Worm (Caenorhabditis elegans) whole organism, L1 larva: ENCODE measurements around the gene kel-3.

ENCODE experiments used
- C34B4.2 ChIP-seq: sonication (generic microtip); optimal IDR thresholded peaks from 2 replicates; lab custom pipeline; 2017; ENCODE audit warnings: mild to moderate bottlenecking, missing genetic modification characterization, missing compliant biosample characterization
- F16B12.6 ChIP-seq: fragments of 150-350 bp; optimal IDR thresholded peaks from 2 replicates; lab custom pipeline; 2014; ENCODE audit warnings: missing biosample characterization, missing genetic modification characterization
- Y116A8C.19 ChIP-seq: sonication (generic microtip); optimal IDR thresholded peaks from 2 replicates; lab custom pipeline; 2016; ENCODE audit warnings: missing compliant biosample characterization, missing genetic modification characterization, borderline replicate concordance
- aha-1 ChIP-seq: fragments of 150-350 bp; optimal IDR thresholded peaks from 2 replicates; lab custom pipeline; 2014; ENCODE audit warnings: missing biosample characterization, missing genetic modification characterization
- aly-2 ChIP-seq: fragments of 150-350 bp; optimal IDR thresholded peaks from 2 replicates; lab custom pipeline; 2014; ENCODE audit warnings: missing biosample characterization, missing genetic modification characterization
- ama-1 ChIP-seq: fragments of 150-350 bp; optimal IDR thresholded peaks from 2 replicates; lab custom pipeline; 2014
- blmp-1 ChIP-seq: fragments of 150-350 bp; optimal IDR thresholded peaks from 2 replicates; lab custom pipeline; 2014; ENCODE audit warnings: missing biosample characterization, missing genetic modification characterization
- ceh-8 ChIP-seq: fragments of 200-800 bp; sonication (Bioruptor generic); optimal IDR thresholded peaks from 2 replicates; lab custom pipeline; 2018; ENCODE audit warnings: mild to moderate bottlenecking, missing genetic modification characterization, moderate library complexity, missing compliant biosample characterization
- ceh-82 ChIP-seq, 3 experiments: fragments of 150-350 bp in 1 of 3; sonication (generic microtip) in 2 of 3; optimal IDR thresholded peaks; 2 replicates each; lab custom pipeline; 2014 to 2017; ENCODE audit warnings: missing biosample characterization in 3 of 3, missing genetic modification characterization in 3 of 3
- ceh-90 ChIP-seq: sonication (generic microtip); optimal IDR thresholded peaks from 2 replicates; lab custom pipeline; 2016; ENCODE audit warnings: missing genetic modification characterization, missing compliant biosample characterization
- dpl-1 ChIP-seq, 3 experiments: fragments of 150-350 bp in 2 of 3; sonication (generic microtip) in 1 of 3; optimal IDR thresholded peaks; 2 replicates each; lab custom pipeline; 2014 to 2017; ENCODE audit warnings: missing biosample characterization in 3 of 3, missing genetic modification characterization in 3 of 3, missing genetic modification reagents in 3 of 3
- efl-1 ChIP-seq, 4 experiments: fragments of 150-350 bp; optimal IDR thresholded peaks in 3 of 4; peaks in 1 of 4; 1 replicate in 1 of 4; 2 replicates in 3 of 4; lab custom pipeline; 2014; ENCODE audit warnings: missing biosample characterization in 2 of 4, missing genetic modification characterization in 2 of 4, missing genetic modification reagents in 2 of 4
- egl-27 ChIP-seq, 2 experiments: fragments of 150-350 bp in 1 of 2; sonication (generic microtip); optimal IDR thresholded peaks; 3 replicates each; lab custom pipeline; 2017 to 2018; ENCODE audit warnings: missing biosample characterization in 2 of 2, missing genetic modification characterization in 2 of 2, missing genetic modification reagents in 2 of 2
- fkh-8 ChIP-seq: sonication (generic microtip); optimal IDR thresholded peaks from 2 replicates; lab custom pipeline; 2016; ENCODE audit warnings: mild to moderate bottlenecking, missing genetic modification characterization, missing compliant biosample characterization
- fos-1 ChIP-seq: fragments of 150-350 bp; optimal IDR thresholded peaks from 2 replicates; lab custom pipeline; 2014; ENCODE audit warnings: missing biosample characterization, missing genetic modification characterization
- hpl-2 ChIP-seq: fragments of 150-350 bp; optimal IDR thresholded peaks from 2 replicates; lab custom pipeline; 2014; ENCODE audit warnings: missing biosample characterization, missing genetic modification reagents, missing genetic modification characterization
- isw-1 ChIP-seq: fragments of 200-800 bp; sonication (Bioruptor generic); IDR thresholded peaks from 2 replicates; pipeline ENCODE4 v1.3.6; 2022; ENCODE audit warnings: missing genetic modification characterization, missing compliant biosample characterization
- jun-1 ChIP-seq: fragments of 150-350 bp; optimal IDR thresholded peaks from 2 replicates; lab custom pipeline; 2014; ENCODE audit warnings: missing biosample characterization, missing genetic modification reagents, missing genetic modification characterization
- lin-13 ChIP-seq: fragments of 150-350 bp; optimal IDR thresholded peaks from 2 replicates; lab custom pipeline; 2014; ENCODE audit warnings: missing biosample characterization, missing genetic modification reagents, missing genetic modification characterization
- lin-14 ChIP-seq: fragments of 200-800 bp; sonication (Bioruptor generic); optimal IDR thresholded peaks from 2 replicates; lab custom pipeline; 2018; ENCODE audit warnings: mild to moderate bottlenecking, missing genetic modification characterization, moderate library complexity, missing compliant biosample characterization
- lin-35 ChIP-seq, 2 experiments: fragments of 150-350 bp; optimal IDR thresholded peaks; 2 replicates each; lab custom pipeline; 2014; ENCODE audit warnings: missing biosample characterization in 2 of 2, missing genetic modification characterization in 2 of 2, missing genetic modification reagents in 2 of 2
- lin-39 ChIP-seq: fragments of 150-350 bp; optimal IDR thresholded peaks from 2 replicates; lab custom pipeline; 2014; ENCODE audit warnings: missing biosample characterization, missing genetic modification reagents, missing genetic modification characterization
- lsy-2 ChIP-seq, 2 experiments: fragments of 150-350 bp; optimal IDR thresholded peaks; 2 replicates each; lab custom pipeline; 2014; ENCODE audit warnings: missing biosample characterization in 2 of 2, missing genetic modification characterization in 2 of 2
- mab-9 ChIP-seq: fragments of 200-800 bp; sonication (Bioruptor generic); IDR thresholded peaks from 2 replicates; pipeline ENCODE4 v1.3.6; 2022; ENCODE audit warnings: missing genetic modification reagents, missing genetic modification characterization, missing compliant biosample characterization
- mdl-1 ChIP-seq, 2 experiments: fragments of 150-350 bp; optimal IDR thresholded peaks; 2 replicates each; lab custom pipeline; 2014 to 2017; ENCODE audit warnings: missing biosample characterization in 2 of 2, missing genetic modification characterization in 2 of 2, inconsistent platforms in 1 of 2
- mep-1 ChIP-seq: fragments of 150-350 bp; optimal IDR thresholded peaks from 2 replicates; lab custom pipeline; 2014; ENCODE audit warnings: missing biosample characterization, missing genetic modification characterization
- nhr-12 ChIP-seq: sonication (generic microtip); optimal IDR thresholded peaks from 2 replicates; lab custom pipeline; 2017; ENCODE audit warnings: missing biosample characterization, missing genetic modification characterization
- nhr-19 ChIP-seq: fragments of 200-800 bp; sonication (Bioruptor generic); conservative IDR thresholded peaks from 2 replicates; pipeline ENCODE4 v1.3.6; 2022; ENCODE audit warnings: missing genetic modification characterization, missing compliant biosample characterization
- nhr-237 ChIP-seq: fragments of 150-350 bp; optimal IDR thresholded peaks from 2 replicates; lab custom pipeline; 2014; ENCODE audit warnings: missing biosample characterization, missing genetic modification characterization
- nhr-47 ChIP-seq: sonication (generic microtip); optimal IDR thresholded peaks from 2 replicates; lab custom pipeline; 2016; ENCODE audit warnings: mild to moderate bottlenecking, missing genetic modification characterization, moderate library complexity, missing compliant biosample characterization
- nhr-71 ChIP-seq: sonication (generic microtip); optimal IDR thresholded peaks from 2 replicates; lab custom pipeline; 2016; ENCODE audit warnings: mild to moderate bottlenecking, missing genetic modification characterization, moderate library complexity, missing compliant biosample characterization
- nhr-77 ChIP-seq: fragments of 150-350 bp; optimal IDR thresholded peaks from 2 replicates; lab custom pipeline; 2014; ENCODE audit warnings: missing biosample characterization, missing genetic modification characterization
- nhr-84 ChIP-seq: sonication (generic microtip); optimal IDR thresholded peaks from 2 replicates; lab custom pipeline; 2017; ENCODE audit warnings: missing biosample characterization, missing genetic modification characterization
- nhr-85 ChIP-seq: sonication (generic microtip); peaks from one replicate; lab custom pipeline; 2016; ENCODE audit warnings: missing genetic modification characterization, inconsistent platforms, missing compliant biosample characterization
- pag-3 ChIP-seq: sonication (generic microtip); optimal IDR thresholded peaks from 2 replicates; lab custom pipeline; 2017; ENCODE audit warnings: missing genetic modification characterization, mild to moderate bottlenecking, missing compliant biosample characterization, antibody characterized with exemption, borderline replicate concordance; ENCODE audit not compliant: insufficient read depth
- pqm-1 ChIP-seq: sonication (generic microtip); optimal IDR thresholded peaks from 3 replicates; lab custom pipeline; 2017; ENCODE audit warnings: missing biosample characterization, missing genetic modification characterization
- snpc-4 ChIP-seq: fragments of 150-350 bp; optimal IDR thresholded peaks from 2 replicates; lab custom pipeline; 2014; ENCODE audit warnings: missing biosample characterization, missing genetic modification characterization
- snu-23 ChIP-seq: sonication (generic microtip); optimal IDR thresholded peaks from 2 replicates; lab custom pipeline; 2016; ENCODE audit warnings: missing genetic modification characterization, missing compliant biosample characterization
- sox-4 ChIP-seq: sonication (generic microtip); optimal IDR thresholded peaks from 2 replicates; lab custom pipeline; 2016; ENCODE audit warnings: missing genetic modification characterization, missing compliant biosample characterization
- swsn-7 ChIP-seq: sonication (generic microtip); optimal IDR thresholded peaks from 2 replicates; lab custom pipeline; 2016; ENCODE audit warnings: missing genetic modification characterization, missing compliant biosample characterization
- tbx-2 ChIP-seq: sonication (generic microtip); optimal IDR thresholded peaks from 2 replicates; lab custom pipeline; 2016; ENCODE audit warnings: missing genetic modification characterization, missing compliant biosample characterization
- unc-130 ChIP-seq: fragments of 150-350 bp; optimal IDR thresholded peaks from 2 replicates; lab custom pipeline; 2017; ENCODE audit warnings: missing biosample characterization, missing genetic modification characterization, inconsistent platforms
- unc-30 ChIP-seq: sonication (generic microtip); optimal IDR thresholded peaks from 2 replicates; lab custom pipeline; 2017; ENCODE audit warnings: missing biosample characterization, missing genetic modification characterization
- unc-86 ChIP-seq: sonication (generic microtip); optimal IDR thresholded peaks from 2 replicates; lab custom pipeline; 2016; ENCODE audit warnings: missing genetic modification characterization, missing compliant biosample characterization
- xbp-1 ChIP-seq: sonication (generic microtip); optimal IDR thresholded peaks from 2 replicates; lab custom pipeline; 2016; ENCODE audit warnings: missing genetic modification characterization, missing compliant biosample characterization
- ztf-4 ChIP-seq: fragments of 150-350 bp; optimal IDR thresholded peaks from 2 replicates; lab custom pipeline; 2014; ENCODE audit warnings: missing biosample characterization, missing genetic modification characterization

Gene kel-3

DNA sequence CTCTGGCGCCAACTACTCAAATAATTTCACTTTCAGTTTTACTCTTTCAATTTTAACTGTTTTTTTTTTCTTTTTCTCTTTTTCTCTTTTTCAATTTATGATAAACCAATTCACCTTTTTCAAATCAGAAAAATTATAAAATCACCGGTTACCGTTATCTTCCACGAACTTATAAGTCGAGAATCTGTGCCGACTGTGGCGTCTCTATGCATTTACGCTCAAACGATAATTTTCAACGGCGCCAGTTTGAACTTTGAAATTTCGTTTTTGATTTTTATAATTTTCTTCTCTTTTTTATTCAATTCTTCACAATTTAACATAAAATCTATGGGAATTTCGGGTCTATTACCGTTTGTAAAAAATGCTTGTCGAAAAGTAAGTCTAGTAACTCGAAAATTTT is 41.2 kb upstream of the kel-3 start, which contains the start of gene exo-1 (continued):
- no peak for TF ChIP-seq egl-27 (tag; optimal IDR thresholded peaks at IDR 0.05; lab: Kevin White, UChicago)
- TF ChIP-seq hpl-2, result no peak
- no peak for TF ChIP-seq pag-3 (tag; lab: Kevin White, UChicago)
- peak; percentile 61 for TF ChIP-seq nhr-71 (tag; lab: Kevin White, UChicago)
- TF ChIP-seq dpl-1 (GFP tag; optimal IDR thresholded peaks at IDR 0.05; lab: Kevin White, UChicago), result peak; percentile 86 to 91 (median 90)
- no peak for TF ChIP-seq unc-86 (tag; lab: Kevin White, UChicago)
- TF ChIP-seq pqm-1 (tag; lab: Kevin White, UChicago), result no peak
- TF ChIP-seq jun-1 (tag; lab: Kevin White, UChicago), result no peak
- TF ChIP-seq fkh-8 (tag; lab: Kevin White, UChicago), result peak; percentile 7
- TF ChIP-seq F16B12.6 (tag; lab: Kevin White, UChicago), result peak; percentile 65
- TF ChIP-seq nhr-237 (tag; lab: Kevin White, UChicago), result no peak
- TF ChIP-seq swsn-7 (tag; lab: Kevin White, UChicago), result no peak
- TF ChIP-seq nhr-84, result no peak
- no peak for TF ChIP-seq Y116A8C.19
- TF ChIP-seq unc-30, result no peak
- peak; percentile 2 for TF ChIP-seq tbx-2
- peak; percentile 65 for TF ChIP-seq nhr-77 (tag; lab: Kevin White, UChicago)
- TF ChIP-seq sox-4 (tag; lab: Kevin White, UChicago), result no peak
- TF ChIP-seq aha-1, result no peak
- no peak for TF ChIP-seq snpc-4
- peak; percentile 2 for TF ChIP-seq fos-1
- peak; percentile 83 to 98 for TF ChIP-seq lin-35 (GFP tag; optimal IDR thresholded peaks at IDR 0.05; lab: Kevin White, UChicago)
- TF ChIP-seq isw-1 (GFP tag; lab: Robert Waterston, UW), result no peak
- no peak for TF ChIP-seq ama-1 (lab: Kevin White, UChicago)
- no peak for TF ChIP-seq aly-2 (tag; lab: Kevin White, UChicago)
- peak; percentile 63 for TF ChIP-seq snu-23 (GFP tag; lab: Kevin White, UChicago)
- TF ChIP-seq nhr-12 (tag; lab: Kevin White, UChicago), result no peak
- TF ChIP-seq nhr-85 (tag; lab: Kevin White, UChicago), result peak; percentile 71
- TF ChIP-seq ceh-8, result no peak
- peak in 1 of 2 experiments; percentile 18 for TF ChIP-seq mdl-1 (tag; optimal IDR thresholded peaks at IDR 0.05; lab: Kevin White, UChicago)
- TF ChIP-seq mab-9, result no peak
- TF ChIP-seq lin-39 (tag; lab: Kevin White, UChicago), result no peak

DNA sequence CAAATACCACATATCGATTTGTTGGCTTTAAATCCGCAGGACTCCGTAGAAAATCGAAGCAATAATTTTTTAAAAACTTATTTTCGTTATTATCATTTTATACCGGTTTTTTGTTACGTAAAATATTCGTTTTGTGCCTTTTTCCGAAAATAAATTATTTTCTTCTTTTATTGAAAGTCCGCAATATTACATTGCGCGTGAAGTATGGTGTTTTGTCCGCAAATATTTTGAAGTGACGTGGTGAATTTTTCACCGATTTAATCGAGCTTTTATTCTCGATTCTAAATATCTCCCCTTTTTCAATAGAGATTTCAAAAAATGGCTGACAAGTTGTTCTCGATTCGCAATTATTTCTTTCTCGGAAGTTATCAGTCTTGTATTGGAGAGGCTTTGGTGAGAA is 38.6 kb upstream of the kel-3 start, which contains the start of gene cope-1:
cope-1 (plus strand) TSS at position 229 of the 400 bp plus-strand sequence.
- TF ChIP-seq nhr-71 (tag; lab: Kevin White, UChicago) (peak; percentile 30), nhr-47 (tag; lab: Kevin White, UChicago) (peak; percentile 43), unc-130 (tag; lab: Kevin White, UChicago) (no peak), efl-1 (optimal IDR thresholded peaks at IDR 0.05; lab: Kevin White, UChicago) (peak; percentile 27 to 54), efl-1 (GFP tag; optimal IDR thresholded peaks at IDR 0.05 in 1 of 2; lab: Kevin White, UChicago) (peak; percentile 61 to 92), lin-14 (GFP tag; lab: Kevin White, UChicago) (no peak), xbp-1 (peak; percentile 20), lin-13 (GFP tag; lab: Kevin White, UChicago) (no peak), dpl-1 (GFP tag; optimal IDR thresholded peaks at IDR 0.05; lab: Kevin White, UChicago) (peak; percentile 27 to 61 (median 53)), ztf-4 (tag; lab: Kevin White, UChicago) (no peak), lin-35 (GFP tag; optimal IDR thresholded peaks at IDR 0.05; lab: Kevin White, UChicago) (peak; percentile 49 to 55), swsn-7 (tag; lab: Kevin White, UChicago) (peak; percentile 11), mep-1 (tag; lab: Kevin White, UChicago) (peak; percentile 32), nhr-19 (GFP tag; lab: Robert Waterston, UW) (no peak), C34B4.2 (no peak), isw-1 (GFP tag; lab: Robert Waterston, UW) (no peak), blmp-1 (peak; percentile 47), snu-23 (GFP tag; lab: Kevin White, UChicago) (peak; percentile 44), lsy-2 (tag; optimal IDR thresholded peaks at IDR 0.05; lab: Kevin White, UChicago) (peak; percentile 22 to 69), ceh-90 (tag; lab: Kevin White, UChicago) (no peak), F16B12.6 (tag; lab: Kevin White, UChicago) (peak; percentile 81), ceh-82 (tag; optimal IDR thresholded peaks at IDR 0.05; lab: Kevin White, UChicago) (peak in 1 of 3 experiments; percentile 14), nhr-85 (tag; lab: Kevin White, UChicago) (no peak)
- TF ChIP-seq, all 84 proteins: peak for 13
